Worm (Caenorhabditis elegans): ENCODE measurements around the gene F28C1.1.

- TF ChIP-seq nhr-237 (tag; optimal IDR thresholded peaks at IDR 0.05) (no peak), unc-130 (tag; optimal IDR thresholded peaks at IDR 0.05) (no peak), mdl-1 (tag; optimal IDR thresholded peaks at IDR 0.05) (no peak), ceh-82 (tag; optimal IDR thresholded peaks at IDR 0.05) (no peak), rnt-1 (tag; optimal IDR thresholded peaks at IDR 0.05) (no peak), tlp-1 (tag; optimal IDR thresholded peaks at IDR 0.05) (no peak), aha-1 (tag; optimal IDR thresholded peaks at IDR 0.05) (no peak), snpc-4 (tag; optimal IDR thresholded peaks at IDR 0.05) (no peak), ama-1 (optimal IDR thresholded peaks at IDR 0.05) (no peak), fkh-8 (tag; optimal IDR thresholded peaks at IDR 0.05) (no peak), nhr-76 (tag; optimal IDR thresholded peaks at IDR 0.05) (no peak), grh-1 (GFP tag; IDR thresholded peaks at IDR 0.05) (no peak), ztf-4 (tag; optimal IDR thresholded peaks at IDR 0.05) (no peak), nhr-28 (tag; optimal IDR thresholded peaks at IDR 0.05) (no peak)
These were observed 43.9 kb downstream of the F28C1.1 start, which contains the start of gene mrps-11 for ce11 chrV:12494522-12494921.

Data from whole organism, L1 larva.